Worm (Caenorhabditis elegans) whole organism, L3 larva: Measurements from ENCODE around the gene F36H5.8.

Source experiments
- R02D3.7 ChIP-seq: fragments of 150-350 bp; optimal IDR thresholded peaks from 2 replicates; lab custom pipeline; 2014; ENCODE audit warnings: missing biosample characterization, missing genetic modification characterization
- ZK546.5 ChIP-seq: sonication (generic microtip); optimal IDR thresholded peaks from 2 replicates; lab custom pipeline; 2017; ENCODE audit warnings: missing biosample characterization, missing genetic modification characterization
- ama-1 ChIP-seq: fragments of 150-350 bp; optimal IDR thresholded peaks from 2 replicates; lab custom pipeline; 2018
- ceh-28 ChIP-seq: fragments of 150-350 bp; optimal IDR thresholded peaks from 2 replicates; lab custom pipeline; 2014; ENCODE audit warnings: missing biosample characterization, missing genetic modification reagents, missing genetic modification characterization
- ceh-9 ChIP-seq: sonication (generic microtip); optimal IDR thresholded peaks from 2 replicates; lab custom pipeline; 2018; ENCODE audit warnings: missing biosample characterization, missing genetic modification characterization
- egl-5 ChIP-seq: fragments of 150-350 bp; optimal IDR thresholded peaks from 2 replicates; lab custom pipeline; 2017; ENCODE audit warnings: missing biosample characterization, missing genetic modification reagents, missing genetic modification characterization, inconsistent platforms
- elt-1 ChIP-seq: fragments of 150-350 bp; optimal IDR thresholded peaks from 2 replicates; lab custom pipeline; 2014; ENCODE audit warnings: missing biosample characterization, missing genetic modification characterization
- elt-2 ChIP-seq: sonication (generic microtip); optimal IDR thresholded peaks from 2 replicates; lab custom pipeline; 2016; ENCODE audit warnings: missing genetic modification reagents, mild to moderate bottlenecking, missing genetic modification characterization, missing compliant biosample characterization
- eor-1 ChIP-seq, 2 experiments: fragments of 150-350 bp; optimal IDR thresholded peaks; 2 replicates each; lab custom pipeline; 2014 to 2018; ENCODE audit warnings: missing biosample characterization in 2 of 2, missing genetic modification characterization in 2 of 2
- fkh-10 ChIP-seq: sonication (generic microtip); optimal IDR thresholded peaks from 2 replicates; lab custom pipeline; 2017; ENCODE audit warnings: missing biosample characterization, missing genetic modification reagents, missing genetic modification characterization
- fkh-2 ChIP-seq: fragments of 150-350 bp; optimal IDR thresholded peaks from 2 replicates; lab custom pipeline; 2014; ENCODE audit warnings: missing biosample characterization, missing genetic modification reagents, missing genetic modification characterization
- fos-1 ChIP-seq: fragments of 150-350 bp; optimal IDR thresholded peaks from 2 replicates; lab custom pipeline; 2014; ENCODE audit warnings: missing biosample characterization, missing genetic modification characterization
- hmg-11 ChIP-seq: sonication (generic microtip); optimal IDR thresholded peaks from 2 replicates; lab custom pipeline; 2016; ENCODE audit warnings: missing genetic modification characterization, missing compliant biosample characterization
- lsy-12 ChIP-seq: sonication (generic microtip); optimal IDR thresholded peaks from 2 replicates; lab custom pipeline; 2016; ENCODE audit warnings: mild to moderate bottlenecking, missing genetic modification characterization, missing compliant biosample characterization
- mml-1 ChIP-seq: fragments of 150-350 bp; sonication (generic microtip); optimal IDR thresholded peaks from 3 replicates; lab custom pipeline; 2014; ENCODE audit warnings: missing biosample characterization, missing genetic modification characterization
- nfya-1 ChIP-seq: sonication (generic microtip); optimal IDR thresholded peaks from 2 replicates; lab custom pipeline; 2017; ENCODE audit warnings: missing genetic modification characterization, mild to moderate bottlenecking, missing compliant biosample characterization, antibody characterized with exemption, moderate library complexity; ENCODE audit not compliant: insufficient read depth
- nhr-11 ChIP-seq: fragments of 150-350 bp; optimal IDR thresholded peaks from 2 replicates; lab custom pipeline; 2014; ENCODE audit warnings: missing biosample characterization, missing genetic modification characterization
- nhr-12 ChIP-seq: fragments of 150-350 bp; optimal IDR thresholded peaks from 2 replicates; lab custom pipeline; 2014; ENCODE audit warnings: missing biosample characterization, missing genetic modification characterization
- nhr-23 ChIP-seq: fragments of 150-350 bp; optimal IDR thresholded peaks from 2 replicates; lab custom pipeline; 2014; ENCODE audit warnings: missing biosample characterization, missing genetic modification reagents, missing genetic modification characterization
- nhr-237 ChIP-seq: fragments of 150-350 bp; optimal IDR thresholded peaks from 2 replicates; lab custom pipeline; 2014; ENCODE audit warnings: missing biosample characterization, missing genetic modification characterization
- nhr-25 ChIP-seq: sonication (generic microtip); optimal IDR thresholded peaks from 2 replicates; lab custom pipeline; 2017; ENCODE audit warnings: missing biosample characterization, missing genetic modification characterization
- nhr-28 ChIP-seq: fragments of 150-350 bp; optimal IDR thresholded peaks from 2 replicates; lab custom pipeline; 2014; ENCODE audit warnings: missing biosample characterization, missing genetic modification characterization
- nhr-43 ChIP-seq: sonication (generic microtip); optimal IDR thresholded peaks from 2 replicates; lab custom pipeline; 2016; ENCODE audit warnings: mild to moderate bottlenecking, missing genetic modification characterization, missing compliant biosample characterization; ENCODE audit not compliant: poor library complexity, severe bottlenecking
- nhr-67 ChIP-seq: fragments of 150-350 bp; optimal IDR thresholded peaks from 2 replicates; lab custom pipeline; 2014; ENCODE audit warnings: missing biosample characterization, missing genetic modification characterization
- nhr-76 ChIP-seq: fragments of 150-350 bp; sonication (generic microtip); optimal IDR thresholded peaks from 5 replicates; lab custom pipeline; 2014; ENCODE audit warnings: missing biosample characterization, missing genetic modification characterization
- nhr-77 ChIP-seq: fragments of 150-350 bp; optimal IDR thresholded peaks from 2 replicates; lab custom pipeline; 2014; ENCODE audit warnings: missing biosample characterization, missing genetic modification characterization
- pqm-1 ChIP-seq: fragments of 150-350 bp; optimal IDR thresholded peaks from 2 replicates; lab custom pipeline; 2017; ENCODE audit warnings: missing biosample characterization, missing genetic modification characterization, inconsistent platforms
- sea-2 ChIP-seq: fragments of 150-350 bp; sonication (generic microtip); optimal IDR thresholded peaks from 4 replicates; lab custom pipeline; 2014; ENCODE audit warnings: missing biosample characterization, missing genetic modification reagents, missing genetic modification characterization
- skn-1 ChIP-seq: fragments of 150-350 bp; optimal IDR thresholded peaks from 2 replicates; lab custom pipeline; 2014; ENCODE audit warnings: missing biosample characterization, missing genetic modification characterization
- tbx-2 ChIP-seq: sonication (generic microtip); optimal IDR thresholded peaks from 2 replicates; lab custom pipeline; 2016; ENCODE audit warnings: mild to moderate bottlenecking, missing genetic modification characterization, missing compliant biosample characterization
- unc-39 ChIP-seq: sonication (generic microtip); optimal IDR thresholded peaks from 4 replicates; lab custom pipeline; 2017; ENCODE audit warnings: missing biosample characterization, missing genetic modification characterization
- unc-62 ChIP-seq: fragments of 150-350 bp; sonication (generic microtip); optimal IDR thresholded peaks from 4 replicates; lab custom pipeline; 2014; ENCODE audit warnings: missing biosample characterization, missing genetic modification reagents, missing genetic modification characterization
- zag-1 ChIP-seq: fragments of 150-350 bp; optimal IDR thresholded peaks from 2 replicates; lab custom pipeline; 2014; ENCODE audit warnings: missing biosample characterization, missing genetic modification characterization
- ztf-11 ChIP-seq: fragments of 150-350 bp; optimal IDR thresholded peaks from 2 replicates; lab custom pipeline; 2014; ENCODE audit warnings: missing biosample characterization, missing genetic modification characterization
- ztf-4 ChIP-seq: fragments of 150-350 bp; optimal IDR thresholded peaks from 2 replicates; lab custom pipeline; 2014; ENCODE audit warnings: missing biosample characterization, missing genetic modification characterization

F36H5.8 gene

DNA sequence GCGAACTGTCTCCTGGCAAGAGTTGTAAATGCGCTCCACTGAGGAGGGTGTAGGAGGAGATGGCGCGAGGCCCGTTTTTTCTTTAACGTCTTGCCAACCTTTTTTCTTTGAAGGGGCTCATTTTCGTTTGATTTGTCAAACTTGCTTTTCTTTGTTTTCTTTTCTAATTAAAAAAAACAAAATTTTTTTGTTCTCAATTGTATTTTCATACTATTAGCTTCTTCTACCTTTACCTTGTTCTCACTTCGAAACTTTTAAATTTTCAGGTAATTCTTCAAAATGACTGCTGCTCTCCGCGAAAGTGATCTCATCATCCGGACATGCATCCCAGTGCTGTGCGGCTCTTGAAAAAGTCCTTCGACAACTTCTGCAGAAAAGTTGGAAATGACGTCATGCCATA, 40.5 kb downstream of the F36H5.8 start, which contains the start of gene fbxa-184:
Gene fbxa-184, plus strand, starts transcription at position 301 of the 400 bp plus-strand sequence.
- TF ChIP-seq ZK546.5 (tag; lab: Kevin White, UChicago) (no peak), elt-2 (tag; lab: Kevin White, UChicago) (no peak), fkh-10 (GFP tag; lab: Kevin White, UChicago) (no peak), nhr-28 (tag; lab: Kevin White, UChicago) (no peak), ceh-9 (tag; lab: Kevin White, UChicago) (no peak), unc-62 (GFP tag; lab: Kevin White, UChicago) (no peak), nhr-76 (tag; lab: Kevin White, UChicago) (no peak), ztf-4 (tag; lab: Kevin White, UChicago) (no peak), nhr-43 (tag; lab: Kevin White, UChicago) (no peak), nhr-25 (tag; lab: Kevin White, UChicago) (no peak), ztf-11 (tag; lab: Kevin White, UChicago) (no peak), pqm-1 (tag; lab: Kevin White, UChicago) (no peak), fos-1 (tag; lab: Kevin White, UChicago) (no peak), lsy-12 (tag; lab: Kevin White, UChicago) (no peak), egl-5 (tag; lab: Kevin White, UChicago) (no peak), nhr-237 (tag; lab: Kevin White, UChicago) (no peak), zag-1 (tag; lab: Kevin White, UChicago) (no peak), nhr-67 (no peak), unc-39 (tag; lab: Kevin White, UChicago) (no peak), fkh-2 (tag; lab: Kevin White, UChicago) (no peak)

DNA sequence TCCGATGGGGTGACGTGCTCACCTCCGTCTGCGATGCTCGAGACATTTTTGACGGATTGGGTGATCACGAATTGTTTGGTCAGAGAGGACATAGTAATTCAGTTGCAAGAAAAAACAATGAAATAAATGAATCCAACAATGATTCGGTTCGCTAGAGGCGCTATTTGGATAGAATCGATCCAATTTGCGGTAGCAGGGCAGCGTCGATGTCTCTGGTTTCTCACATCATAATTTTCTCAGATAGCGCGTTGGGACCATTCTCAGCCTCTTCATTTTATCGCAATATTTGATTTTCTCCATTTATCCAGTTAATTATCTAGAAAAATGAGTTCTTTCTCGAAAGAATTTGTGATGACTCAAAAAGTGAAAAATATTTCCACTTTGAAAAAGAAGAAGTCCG, 44.1 kb downstream of the F36H5.8 start, which contains the start of gene sdz-18:
Gene sdz-18, minus strand, starts transcription at position 101 of the 400 bp plus-strand sequence.
- TF ChIP-seq eor-1 (tag; optimal IDR thresholded peaks at IDR 0.05; lab: Kevin White, UChicago) = no peak
- no peak for TF ChIP-seq nhr-28 (tag; lab: Kevin White, UChicago)
- no peak for TF ChIP-seq elt-1
- no peak for TF ChIP-seq ceh-28 (tag; lab: Kevin White, UChicago)
- no peak for TF ChIP-seq nfya-1
- no peak for TF ChIP-seq ZK546.5 (tag; lab: Kevin White, UChicago)
- TF ChIP-seq R02D3.7 = no peak
- TF ChIP-seq hmg-11 = no peak
- TF ChIP-seq nhr-76 (tag; lab: Kevin White, UChicago) = no peak
- no peak for TF ChIP-seq mml-1 (tag; lab: Kevin White, UChicago)
- no peak for TF ChIP-seq nhr-77
- TF ChIP-seq ztf-11 (tag; lab: Kevin White, UChicago) = no peak
- TF ChIP-seq zag-1 (tag; lab: Kevin White, UChicago) = no peak
- no peak for TF ChIP-seq lsy-12 (tag; lab: Kevin White, UChicago)
- TF ChIP-seq sea-2 = no peak
- no peak for TF ChIP-seq nhr-11 (tag; lab: Kevin White, UChicago)
- TF ChIP-seq, all 47 proteins: peak for 0

DNA sequence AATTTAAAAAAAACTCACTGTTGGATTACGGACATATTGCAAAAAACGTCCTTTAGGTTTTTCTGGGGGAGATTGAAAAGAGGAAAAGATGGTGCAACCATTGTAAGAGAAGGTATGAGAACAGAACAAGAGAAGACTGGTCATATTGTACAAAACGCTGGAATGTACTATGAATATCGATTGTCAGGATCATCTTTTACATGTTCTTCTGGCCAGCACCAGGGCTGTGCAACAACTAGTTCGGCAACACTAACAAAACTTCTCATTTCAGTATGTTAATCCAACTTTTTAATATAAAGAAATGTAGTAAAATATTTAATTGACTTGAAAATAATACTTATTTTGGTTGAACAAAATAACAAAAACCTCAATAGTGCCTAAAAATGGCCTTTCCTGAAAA, 47.1 kb downstream of the F36H5.8 start, which contains the start of gene fbxb-47:
Gene fbxb-47, minus strand, starts transcription at position 101 of the 400 bp plus-strand sequence.
- no peak for TF ChIP-seq unc-62 (GFP tag; lab: Kevin White, UChicago)
- TF ChIP-seq nhr-237 (tag; lab: Kevin White, UChicago) = no peak
- TF ChIP-seq nhr-23 = no peak
- no peak for TF ChIP-seq skn-1 (tag; lab: Kevin White, UChicago)
- no peak for TF ChIP-seq sea-2
- TF ChIP-seq nhr-12 = no peak
- no peak for TF ChIP-seq pqm-1 (tag; lab: Kevin White, UChicago)
- no peak for TF ChIP-seq nhr-43 (tag; lab: Kevin White, UChicago)
- TF ChIP-seq R02D3.7 = no peak
- TF ChIP-seq fkh-2 (tag; lab: Kevin White, UChicago) = no peak
- no peak for TF ChIP-seq nhr-76 (tag; lab: Kevin White, UChicago)
- TF ChIP-seq ZK546.5 (tag; lab: Kevin White, UChicago) = no peak
- no peak for TF ChIP-seq lsy-12 (tag; lab: Kevin White, UChicago)
- no peak for TF ChIP-seq tbx-2
- no peak for TF ChIP-seq ama-1 (lab: Kevin White, UChicago)
